Worm (Caenorhabditis elegans): ENCODE measurements around the gene hdl-1.

Gene hdl-1

DNA sequence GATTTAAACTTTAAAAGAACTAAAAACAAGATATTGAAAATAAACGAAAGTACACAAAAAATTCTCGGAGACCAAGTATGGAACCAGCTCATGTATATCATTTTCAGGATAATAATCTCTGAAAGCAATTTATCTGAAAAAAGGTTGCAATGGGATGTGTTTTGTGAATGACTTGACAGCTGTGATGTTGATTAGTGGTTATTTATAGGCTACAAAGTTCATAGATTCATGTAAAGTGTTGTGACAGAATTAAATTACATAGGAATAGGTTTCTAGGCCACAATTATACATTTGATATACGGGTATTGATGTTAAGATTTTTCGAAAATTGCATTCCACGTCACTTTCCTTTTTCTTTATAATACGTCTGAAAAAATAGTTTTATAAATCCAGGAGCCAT lies 15.7 kb upstream of the hdl-1 start, which contains the start of gene srj-1:
TSS of gene srj-1 (minus strand) at position 101 of the 400 bp plus-strand sequence.
- TF ChIP-seq egrh-3 (GFP tag; IDR thresholded peaks at IDR 0.05) (no peak), ztf-25 (GFP tag; IDR thresholded peaks at IDR 0.05) (no peak), ztf-3 (GFP tag; optimal IDR thresholded peaks at IDR 0.05) (no peak), B0261.1 (tag; optimal IDR thresholded peaks at IDR 0.05) (no peak), attf-6 (GFP tag; IDR thresholded peaks at IDR 0.05) (no peak), egl-18 (GFP tag; IDR thresholded peaks at IDR 0.05) (no peak), hsf-1 (GFP tag; IDR thresholded peaks at IDR 0.05) (no peak), pha-4 (tag; optimal IDR thresholded peaks at IDR 0.05) (no peak), madf-10 (tag; optimal IDR thresholded peaks at IDR 0.05) (no peak), nhr-120 (GFP tag; IDR thresholded peaks at IDR 0.05) (no peak), dpff-1 (tag; optimal IDR thresholded peaks at IDR 0.05) (no peak)

DNA sequence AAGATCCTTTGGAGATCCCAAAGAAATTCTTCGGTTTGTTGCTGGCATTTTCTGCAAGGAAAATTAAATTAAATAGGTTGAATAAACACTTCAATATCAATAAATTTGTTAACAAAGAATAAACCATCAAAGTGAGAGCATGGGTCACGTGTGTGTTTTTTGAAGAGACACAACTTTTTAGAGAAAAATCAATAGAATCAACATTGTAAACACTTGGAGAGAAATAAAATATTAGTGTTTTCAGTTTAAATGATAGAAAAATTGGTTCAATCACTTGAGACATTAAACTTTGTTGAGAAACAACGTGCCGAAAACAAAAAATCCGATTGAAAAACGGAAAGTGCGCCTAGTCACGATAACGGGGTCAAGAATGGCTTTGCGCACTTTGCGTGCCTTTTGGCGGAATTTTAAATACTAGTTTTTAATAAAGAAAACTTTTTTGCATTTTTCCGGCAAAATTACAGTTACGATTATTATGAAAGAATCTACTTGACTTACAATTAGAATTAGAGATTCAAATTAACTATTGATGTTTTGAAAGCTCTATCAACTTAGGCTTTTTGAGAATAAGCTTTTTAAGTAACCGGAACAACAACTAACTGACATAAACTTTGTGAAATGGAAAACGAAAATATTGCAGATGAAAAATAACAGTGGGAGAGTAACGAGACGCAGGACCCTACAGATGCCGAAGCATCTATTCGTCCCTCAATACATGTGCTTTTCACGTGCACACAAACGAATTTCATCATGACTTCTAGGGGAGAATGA lies 12.1 kb upstream of the hdl-1 start, which contains the start of gene ZK829.7:
TSS of gene ZK829.7 (minus strand) at position 51 of the 771 bp plus-strand sequence.
- no peak for TF ChIP-seq zim-3 (tag; optimal IDR thresholded peaks at IDR 0.05)
- TF ChIP-seq F39B2.1 (GFP tag; IDR thresholded peaks at IDR 0.05), result no peak
- TF ChIP-seq let-526 (GFP tag; IDR thresholded peaks at IDR 0.05), result no peak
- no peak for TF ChIP-seq egl-44 (GFP tag; IDR thresholded peaks at IDR 0.05)
- no peak for TF ChIP-seq sea-2 (GFP tag; IDR thresholded peaks at IDR 0.05)
- TF ChIP-seq ztf-3 (GFP tag; optimal IDR thresholded peaks at IDR 0.05), result no peak
- no peak for TF ChIP-seq D2030.7 (GFP tag; IDR thresholded peaks at IDR 0.05)
- TF ChIP-seq K11D2.4 (GFP tag; IDR thresholded peaks at IDR 0.05), result no peak; the same call in 1 of the 2 replicates
- 0 out of 2 replicates have a peak, but pooled peaks have one; percentile 39 for TF ChIP-seq cebp-1 (GFP tag; IDR thresholded peaks at IDR 0.05)
- TF ChIP-seq cebp-1 (tag; optimal IDR thresholded peaks at IDR 0.05), result peak; percentile 85
- TF ChIP-seq F49E8.2 (tag; optimal IDR thresholded peaks at IDR 0.05; ENCODE audit: insufficient read depth), result peak; percentile 30
- no peak for TF ChIP-seq ztf-22 (GFP tag; optimal IDR thresholded peaks at IDR 0.05)
- TF ChIP-seq akir-1 (GFP tag; optimal IDR thresholded peaks at IDR 0.05), result no peak
- TF ChIP-seq him-1 (tag; optimal IDR thresholded peaks at IDR 0.05), result no peak
- TF ChIP-seq tlf-1 (GFP tag; optimal IDR thresholded peaks at IDR 0.05), result peak; percentile 29
- TF ChIP-seq mcd-1 (GFP tag; IDR thresholded peaks at IDR 0.05), result peak; percentile 67
- TF ChIP-seq rpc-1 (optimal IDR thresholded peaks at IDR 0.05), result no peak
- TF ChIP-seq rpc-1 (tag; optimal IDR thresholded peaks at IDR 0.05), result no peak
- TF ChIP-seq ceh-79 (tag; optimal IDR thresholded peaks at IDR 0.05), result no peak
- TF ChIP-seq ceh-40 (GFP tag; IDR thresholded peaks at IDR 0.05), result no peak
- TF ChIP-seq attf-6 (GFP tag; IDR thresholded peaks at IDR 0.05), result 0 out of 2 replicates have a peak, but pooled peaks have one; percentile 42
- TF ChIP-seq pha-4 (tag; optimal IDR thresholded peaks at IDR 0.05), result peak; percentile 16
- TF ChIP-seq madf-8 (GFP tag; conservative IDR thresholded peaks at IDR 0.05), result peak; percentile 38
- peak; percentile 20; the same call in 1 of the 2 replicates for TF ChIP-seq hmg-1.2 (GFP tag; IDR thresholded peaks at IDR 0.05)
- TF ChIP-seq F23B12.7 (tag; optimal IDR thresholded peaks at IDR 0.05; ENCODE audit: insufficient read depth), result peak; percentile 18
- TF ChIP-seq ceh-58 (GFP tag; IDR thresholded peaks at IDR 0.05), result no peak
- TF ChIP-seq ama-1 (optimal IDR thresholded peaks at IDR 0.05), result no peak
- TF ChIP-seq ama-1 (GFP tag; optimal IDR thresholded peaks at IDR 0.05), result no peak
- no peak for TF ChIP-seq Y79H2A.3 (GFP tag; conservative IDR thresholded peaks at IDR 0.05)
- TF ChIP-seq xnd-1 (tag; optimal IDR thresholded peaks at IDR 0.05), result peak; percentile 45
- no peak for TF ChIP-seq rec-8 (tag; optimal IDR thresholded peaks at IDR 0.05)
- no peak for TF ChIP-seq snpc-4 (GFP tag; optimal IDR thresholded peaks at IDR 0.05)
- TF ChIP-seq snpc-4 (tag; optimal IDR thresholded peaks at IDR 0.05), result peak; percentile 24 to 58 (median 40)
- peak; percentile 50; the same call in 1 of the 2 replicates for TF ChIP-seq B0336.3 (GFP tag; IDR thresholded peaks at IDR 0.05)
- peak; percentile 44 for TF ChIP-seq ZK185.1 (tag; optimal IDR thresholded peaks at IDR 0.05; ENCODE audit: poor library complexity, severe bottlenecking)
- no peak for TF ChIP-seq hrde-1 (tag; optimal IDR thresholded peaks at IDR 0.05; ENCODE audit: borderline replicate concordance)
- peak; percentile 55 for TF ChIP-seq ceh-27 (GFP tag; optimal IDR thresholded peaks at IDR 0.05)
- no peak for TF ChIP-seq snpc-3.4 (tag; optimal IDR thresholded peaks at IDR 0.05)

All from whole organism, young adult.